Worm (Caenorhabditis elegans) whole organism, late embryonic: Measurements from ENCODE around the gene ZC404.1.

Experiments used
- C08G9.2 ChIP-seq: sonication (generic microtip); optimal IDR thresholded peaks from 2 replicates; lab custom pipeline; 2016; ENCODE audit warnings: mild to moderate bottlenecking, missing genetic modification characterization, moderate library complexity, missing compliant biosample characterization
- C38D4.7 ChIP-seq: fragments of 200-800 bp; sonication (Bioruptor generic); optimal IDR thresholded peaks from 2 replicates; lab custom pipeline; 2018; ENCODE audit warnings: mild to moderate bottlenecking, missing genetic modification characterization, moderate library complexity, missing compliant biosample characterization
- K02D7.2 ChIP-seq: sonication (generic microtip); optimal IDR thresholded peaks from 2 replicates; lab custom pipeline; 2017; ENCODE audit warnings: mild to moderate bottlenecking, missing genetic modification characterization, missing compliant biosample characterization
- K09A11.1 ChIP-seq: sonication (generic microtip); optimal IDR thresholded peaks from 2 replicates; lab custom pipeline; 2017; ENCODE audit warnings: antibody characterized with exemption, mild to moderate bottlenecking, missing genetic modification characterization, missing compliant biosample characterization; ENCODE audit not compliant: insufficient read depth
- T23F11.4 ChIP-seq: fragments of 200-800 bp; sonication (Bioruptor generic); optimal IDR thresholded peaks from 2 replicates; lab custom pipeline; 2018; ENCODE audit warnings: mild to moderate bottlenecking, missing genetic modification characterization, missing compliant biosample characterization
- Y22D7AL.16 ChIP-seq: sonication (generic microtip); optimal IDR thresholded peaks from 2 replicates; lab custom pipeline; 2016; ENCODE audit warnings: missing genetic modification characterization, missing compliant biosample characterization
- ahr-1 ChIP-seq: sonication (generic microtip); optimal IDR thresholded peaks from 2 replicates; lab custom pipeline; 2016; ENCODE audit warnings: missing genetic modification characterization, missing compliant biosample characterization
- ceh-14 ChIP-seq: sonication (generic microtip); optimal IDR thresholded peaks from 2 replicates; lab custom pipeline; 2016; ENCODE audit warnings: missing genotype, missing genetic modification characterization, missing compliant biosample characterization
- ceh-18 ChIP-seq: sonication (generic microtip); optimal IDR thresholded peaks from 2 replicates; lab custom pipeline; 2016; ENCODE audit warnings: missing genetic modification characterization, missing compliant biosample characterization
- ceh-2 ChIP-seq: sonication (generic microtip); optimal IDR thresholded peaks from 2 replicates; lab custom pipeline; 2016; ENCODE audit warnings: missing genotype, missing genetic modification characterization, missing compliant biosample characterization
- ceh-24 ChIP-seq: sonication (generic microtip); optimal IDR thresholded peaks from 2 replicates; lab custom pipeline; 2016; ENCODE audit warnings: mild to moderate bottlenecking, missing genetic modification characterization, missing compliant biosample characterization
- ceh-31 ChIP-seq: sonication (generic microtip); optimal IDR thresholded peaks from 2 replicates; lab custom pipeline; 2016; ENCODE audit warnings: missing genetic modification characterization, missing compliant biosample characterization
- ceh-34 ChIP-seq: sonication (generic microtip); optimal IDR thresholded peaks from 2 replicates; lab custom pipeline; 2016; ENCODE audit warnings: mild to moderate bottlenecking, missing genetic modification characterization, missing compliant biosample characterization
- ceh-48 ChIP-seq: sonication (generic microtip); optimal IDR thresholded peaks from 2 replicates; lab custom pipeline; 2016; ENCODE audit warnings: missing genetic modification characterization, inconsistent platforms, missing compliant biosample characterization
- ceh-9 ChIP-seq: sonication (generic microtip); optimal IDR thresholded peaks from 2 replicates; lab custom pipeline; 2016; ENCODE audit warnings: mild to moderate bottlenecking, missing genetic modification characterization, inconsistent platforms, missing compliant biosample characterization
- dmd-4 ChIP-seq: sonication (generic microtip); optimal IDR thresholded peaks from 2 replicates; lab custom pipeline; 2016; ENCODE audit warnings: borderline replicate concordance, missing genetic modification characterization, missing compliant biosample characterization
- dve-1 ChIP-seq: sonication (generic microtip); optimal IDR thresholded peaks from 2 replicates; lab custom pipeline; 2017; ENCODE audit warnings: antibody characterized with exemption, mild to moderate bottlenecking, missing genetic modification characterization, missing compliant biosample characterization
- elt-2 ChIP-seq: sonication (generic microtip); optimal IDR thresholded peaks from 2 replicates; lab custom pipeline; 2016; ENCODE audit warnings: missing genetic modification reagents, missing genetic modification characterization, missing compliant biosample characterization
- ets-4 ChIP-seq: sonication (generic microtip); optimal IDR thresholded peaks from 2 replicates; lab custom pipeline; 2016; ENCODE audit warnings: missing genetic modification characterization, missing compliant biosample characterization
- fax-1 ChIP-seq: sonication (generic microtip); optimal IDR thresholded peaks from 2 replicates; lab custom pipeline; 2016; ENCODE audit warnings: missing genotype, missing genetic modification characterization, missing compliant biosample characterization
- fkh-6 ChIP-seq: sonication (generic microtip); optimal IDR thresholded peaks from 2 replicates; lab custom pipeline; 2016; ENCODE audit warnings: missing genetic modification characterization, missing compliant biosample characterization
- hlh-30 ChIP-seq: sonication (generic microtip); optimal IDR thresholded peaks from 2 replicates; lab custom pipeline; 2017; ENCODE audit warnings: antibody characterized with exemption, missing genetic modification characterization, missing compliant biosample characterization; ENCODE audit not compliant: insufficient read depth
- hlh-6 ChIP-seq: sonication (generic microtip); optimal IDR thresholded peaks from 2 replicates; lab custom pipeline; 2016; ENCODE audit warnings: missing genotype, missing genetic modification characterization, missing compliant biosample characterization
- hlh-8 ChIP-seq: sonication (generic microtip); optimal IDR thresholded peaks from 2 replicates; lab custom pipeline; 2016; ENCODE audit warnings: missing genotype, missing genetic modification characterization, missing compliant biosample characterization
- madf-2 ChIP-seq: sonication (generic microtip); optimal IDR thresholded peaks from 2 replicates; lab custom pipeline; 2017; ENCODE audit warnings: missing genetic modification characterization, missing compliant biosample characterization
- nfya-1 ChIP-seq: sonication (generic microtip); optimal IDR thresholded peaks from 2 replicates; lab custom pipeline; 2017; ENCODE audit warnings: missing genetic modification characterization, mild to moderate bottlenecking, missing compliant biosample characterization, antibody characterized with exemption, moderate library complexity
- nhr-232 ChIP-seq: sonication (generic microtip); optimal IDR thresholded peaks from 2 replicates; lab custom pipeline; 2016; ENCODE audit warnings: missing genetic modification characterization, missing compliant biosample characterization
- npax-4 ChIP-seq: sonication (generic microtip); optimal IDR thresholded peaks from 2 replicates; lab custom pipeline; 2016; ENCODE audit warnings: missing genetic modification characterization, missing compliant biosample characterization
- odd-2 ChIP-seq: sonication (generic microtip); optimal IDR thresholded peaks from 2 replicates; lab custom pipeline; 2017; ENCODE audit warnings: antibody characterized with exemption, mild to moderate bottlenecking, missing genetic modification characterization, missing compliant biosample characterization
- pag-3 ChIP-seq: sonication (generic microtip); optimal IDR thresholded peaks from 2 replicates; lab custom pipeline; 2016; ENCODE audit warnings: missing compliant biosample characterization, missing genetic modification characterization, borderline replicate concordance
- pat-9 ChIP-seq: fragments of 200-800 bp; sonication (Bioruptor generic); optimal IDR thresholded peaks from 2 replicates; lab custom pipeline; 2018; ENCODE audit warnings: mild to moderate bottlenecking, missing genetic modification characterization, moderate library complexity, missing compliant biosample characterization
- pax-1 ChIP-seq: fragments of 150-350 bp; optimal IDR thresholded peaks from 2 replicates; lab custom pipeline; 2014; ENCODE audit warnings: missing biosample characterization, missing genetic modification characterization
- pros-1 ChIP-seq: fragments of 150-350 bp; optimal IDR thresholded peaks from 2 replicates; lab custom pipeline; 2014; ENCODE audit warnings: missing biosample characterization, missing genetic modification reagents, missing genetic modification characterization
- ref-2 ChIP-seq: sonication (generic microtip); optimal IDR thresholded peaks from 2 replicates; lab custom pipeline; 2016; ENCODE audit warnings: missing genetic modification characterization, missing compliant biosample characterization
- rnt-1 ChIP-seq: sonication (generic microtip); optimal IDR thresholded peaks from 2 replicates; lab custom pipeline; 2016; ENCODE audit warnings: missing genetic modification characterization, missing compliant biosample characterization
- sdc-2 ChIP-seq: sonication (generic microtip); optimal IDR thresholded peaks from 2 replicates; lab custom pipeline; 2016; ENCODE audit warnings: missing genotype, missing genetic modification characterization, missing compliant biosample characterization
- sox-2 ChIP-seq: fragments of 200-800 bp; sonication (Bioruptor generic); IDR thresholded peaks from 2 replicates; pipeline ENCODE4 v1.3.6; 2022; ENCODE audit warnings: missing genetic modification reagents, missing genetic modification characterization, missing compliant biosample characterization
- sox-4 ChIP-seq: sonication (generic microtip); optimal IDR thresholded peaks from 2 replicates; lab custom pipeline; 2017; ENCODE audit warnings: mild to moderate bottlenecking, missing genetic modification characterization, inconsistent platforms, missing compliant biosample characterization
- tbx-2 ChIP-seq: sonication (generic microtip); optimal IDR thresholded peaks from 2 replicates; lab custom pipeline; 2016; ENCODE audit warnings: missing genetic modification characterization, missing compliant biosample characterization
- tbx-7 ChIP-seq: sonication (generic microtip); optimal IDR thresholded peaks from 2 replicates; lab custom pipeline; 2016; ENCODE audit warnings: missing genotype, missing genetic modification characterization, missing compliant biosample characterization
- unc-42 ChIP-seq: sonication (generic microtip); optimal IDR thresholded peaks from 2 replicates; lab custom pipeline; 2016; ENCODE audit warnings: missing genotype, missing genetic modification characterization, missing compliant biosample characterization
- unc-55 ChIP-seq: sonication (generic microtip); optimal IDR thresholded peaks from 2 replicates; lab custom pipeline; 2017; ENCODE audit warnings: missing biosample characterization, missing genetic modification reagents, missing genetic modification characterization
- zip-5 ChIP-seq: sonication (generic microtip); optimal IDR thresholded peaks from 2 replicates; lab custom pipeline; 2016; ENCODE audit warnings: missing genetic modification characterization, missing compliant biosample characterization
- ztf-16 ChIP-seq: sonication (generic microtip); optimal IDR thresholded peaks from 2 replicates; lab custom pipeline; 2017; ENCODE audit warnings: missing genetic modification characterization, missing compliant biosample characterization

The ZC404.1 gene

ce11 chrV:6784853-6785492, 9.0 kb upstream of the ZC404.1 start, which contains the start of the genes spn-4 and spe-39:
Gene spn-4, minus strand, starts transcription at chrV:6784903.
Gene spe-39, plus strand, starts transcription at chrV:6785451.
- TF ChIP-seq pros-1 (tag; lab: Kevin White, UChicago) (no peak), ceh-2 (peak; percentile 20), pat-9 (tag; lab: Kevin White, UChicago) (no peak), ref-2 (peak; percentile 16), T23F11.4 (GFP tag; lab: Kevin White, UChicago) (no peak), ceh-34 (tag; lab: Kevin White, UChicago) (no peak), pag-3 (tag; lab: Kevin White, UChicago) (no peak), sox-4 (tag; lab: Kevin White, UChicago) (peak; percentile 28), odd-2 (tag; lab: Kevin White, UChicago) (peak; percentile 21), ceh-31 (tag; lab: Kevin White, UChicago) (peak; percentile 39), elt-2 (peak; percentile 59), sox-2 (peak; percentile 62), nfya-1 (tag; lab: Kevin White, UChicago) (peak; percentile 74), rnt-1 (tag; lab: Kevin White, UChicago) (no peak), unc-55 (GFP tag; lab: Kevin White, UChicago) (peak; percentile 1), hlh-8 (tag; lab: Kevin White, UChicago) (no peak), K09A11.1 (peak; percentile 35), C08G9.2 (peak; percentile 39), ceh-24 (tag; lab: Kevin White, UChicago) (no peak), npax-4 (tag; lab: Kevin White, UChicago) (no peak), C38D4.7 (no peak), ceh-48 (tag; lab: Kevin White, UChicago) (no peak), ets-4 (tag; lab: Kevin White, UChicago) (no peak), dmd-4 (tag; lab: Kevin White, UChicago) (no peak), ztf-16 (tag; lab: Kevin White, UChicago) (peak; percentile 29), tbx-7 (tag; lab: Kevin White, UChicago) (no peak), zip-5 (peak; percentile 10), Y22D7AL.16 (tag; lab: Kevin White, UChicago) (peak; percentile 30), hlh-30 (tag; lab: Kevin White, UChicago) (no peak), tbx-2 (peak; percentile 48), hlh-6 (no peak), ceh-18 (tag; lab: Kevin White, UChicago) (no peak), fax-1 (tag; lab: Kevin White, UChicago) (peak; percentile 7), madf-2 (tag; lab: Kevin White, UChicago) (peak; percentile 47), K02D7.2 (tag; lab: Kevin White, UChicago) (no peak), nhr-232 (tag; lab: Kevin White, UChicago) (no peak), fkh-6 (no peak), ceh-9 (tag; lab: Kevin White, UChicago) (no peak), sdc-2 (tag; lab: Kevin White, UChicago) (no peak), ahr-1 (tag; lab: Kevin White, UChicago) (no peak), ceh-14 (tag; lab: Kevin White, UChicago) (peak; percentile 8), dve-1 (peak; percentile 29), unc-42 (peak; percentile 71), pax-1 (tag; lab: Kevin White, UChicago) (peak; percentile 64)
